Fruit fly (Drosophila melanogaster): ENCODE measurements around the gene sbm.

sbm gene

DNA sequence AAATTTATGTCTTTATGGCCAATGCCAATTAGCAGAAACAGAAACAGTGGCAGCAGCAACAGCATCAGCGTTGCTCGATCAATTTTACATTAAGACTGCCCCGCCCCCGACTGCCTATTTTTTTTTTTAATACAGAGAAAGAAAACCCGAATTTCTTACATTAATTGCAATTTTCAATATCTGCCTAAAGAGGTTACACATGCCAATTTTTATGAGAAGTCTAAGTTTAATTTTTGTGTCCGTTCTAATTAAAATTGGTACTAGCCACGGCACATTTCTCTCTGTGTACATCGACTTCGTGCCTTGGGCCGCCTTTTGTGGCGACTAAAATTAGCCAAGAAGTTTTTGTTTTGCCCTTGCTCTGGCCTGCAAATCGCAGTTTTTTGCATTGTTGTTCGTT is 4.5 kb upstream of the sbm start (continued):
- TF ChIP-seq zfh1 (GFP tag; IDR thresholded peaks at IDR 0.05) (0 out of 3 replicates have a peak, but pooled peaks have one; percentile 26), CG17328 (GFP tag; IDR thresholded peaks at IDR 0.05) (0 out of 2 replicates have a peak, but pooled peaks have one; percentile 24), CG10959 (GFP tag; IDR thresholded peaks at IDR 0.05) (no peak), CG4360 (GFP tag; IDR thresholded peaks at IDR 0.05) (no peak), CG34422 (GFP tag; IDR thresholded peaks at IDR 0.05) (0 out of 3 replicates have a peak, but pooled peaks have one; percentile 9), CG7556 (GFP tag; optimal IDR thresholded peaks at IDR 0.05) (no peak), lmd (GFP tag; IDR thresholded peaks at IDR 0.05) (0 out of 2 replicates have a peak, but pooled peaks have one; percentile 13), CG17361 (GFP tag; IDR thresholded peaks at IDR 0.05) (no peak), Xbp1 (GFP tag; optimal IDR thresholded peaks at IDR 0.05) (peak; percentile 12), hth (optimal IDR thresholded peaks at IDR 0.05) (no peak), CG5180 (GFP tag; optimal IDR thresholded peaks at IDR 0.05) (no peak), Myb (GFP tag; optimal IDR thresholded peaks at IDR 0.05) (no peak)

DNA sequence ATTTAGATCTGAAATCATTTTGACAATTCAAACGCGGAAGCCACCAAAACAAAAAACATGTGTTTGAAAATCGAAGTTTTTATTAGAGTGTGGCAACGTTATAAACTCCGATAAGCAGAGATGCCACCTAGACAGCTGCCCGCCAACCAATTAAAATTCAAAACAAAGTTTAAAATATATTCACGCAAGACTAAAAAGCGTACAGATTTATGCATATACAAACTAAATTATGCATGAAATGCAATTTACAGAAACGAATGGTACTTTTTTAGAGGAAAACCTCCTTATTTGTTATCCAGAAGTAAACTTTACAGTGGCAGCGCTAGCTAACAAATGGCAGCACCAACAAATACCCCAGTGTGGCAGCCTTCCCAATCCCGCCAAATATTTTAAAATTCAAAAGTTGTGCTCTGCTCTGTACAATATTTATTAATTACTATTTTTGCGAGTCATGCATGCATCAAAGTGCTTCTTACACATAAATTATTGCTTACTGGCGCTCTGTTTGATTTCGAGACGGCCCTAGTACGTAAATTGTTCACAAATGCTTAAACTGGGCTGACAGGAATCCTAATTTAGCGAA is 1.3 kb upstream of the sbm start:
- peak; percentile 33 for TF ChIP-seq Abd-B (GFP tag; optimal IDR thresholded peaks at IDR 0.05)
- peak; percentile 34 for TF ChIP-seq pzg (GFP tag; optimal IDR thresholded peaks at IDR 0.05)
- peak; percentile 2 for TF ChIP-seq nmo (GFP tag; optimal IDR thresholded peaks at IDR 0.05)
- TF ChIP-seq Dp (GFP tag; optimal IDR thresholded peaks at IDR 0.05), result peak; percentile 87
- peak; percentile 47 for TF ChIP-seq Sry-δ (GFP tag; optimal IDR thresholded peaks at IDR 0.05)
- TF ChIP-seq z (GFP tag; IDR thresholded peaks at IDR 0.05), result no peak
- no peak for TF ChIP-seq Ets65A (GFP tag)
- no peak for TF ChIP-seq CG3838 (GFP tag; optimal IDR thresholded peaks at IDR 0.05)
- TF ChIP-seq E2f2 (GFP tag; IDR thresholded peaks at IDR 0.05), result peak; percentile 96
- TF ChIP-seq Med (GFP tag), result peak; percentile 67
- TF ChIP-seq CG12942 (GFP tag; optimal IDR thresholded peaks at IDR 0.05), result no peak
- TF ChIP-seq Rfx (GFP tag; IDR thresholded peaks at IDR 0.05), result no peak
- peak; percentile 38 for TF ChIP-seq BEAF-32 (GFP tag; optimal IDR thresholded peaks at IDR 0.05)
- peak; percentile 88 for TF ChIP-seq Sin3A (optimal IDR thresholded peaks at IDR 0.05)
- no peak for TF ChIP-seq Ada2b (GFP tag; IDR thresholded peaks at IDR 0.05)
- TF ChIP-seq hkb (optimal IDR thresholded peaks at IDR 0.05), result peak; percentile 52
- no peak for TF ChIP-seq hkb (GFP tag; IDR thresholded peaks at IDR 0.05)
- TF ChIP-seq CG2116 (GFP tag; optimal IDR thresholded peaks at IDR 0.05), result peak; percentile 44
- no peak for TF ChIP-seq jumu (GFP tag; optimal IDR thresholded peaks at IDR 0.05)
- no peak for TF ChIP-seq Aef1 (GFP tag; IDR thresholded peaks at IDR 0.05)
- no peak for TF ChIP-seq Xbp1 (GFP tag; optimal IDR thresholded peaks at IDR 0.05)
- TF ChIP-seq stwl (tag; optimal IDR thresholded peaks at IDR 0.05), result peak; percentile 6
- TF ChIP-seq phol (tag; optimal IDR thresholded peaks at IDR 0.05), result peak; percentile 4
- peak; percentile 82 for TF ChIP-seq Myb (GFP tag; optimal IDR thresholded peaks at IDR 0.05)
- peak; percentile 14 for TF ChIP-seq Lhr (GFP tag; optimal IDR thresholded peaks at IDR 0.05)
- TF ChIP-seq trem (tag; optimal IDR thresholded peaks at IDR 0.05), result peak; percentile 30
- peak; percentile 1 for TF ChIP-seq CoRest (tag; optimal IDR thresholded peaks at IDR 0.05)
- TF ChIP-seq Dref (GFP tag; IDR thresholded peaks at IDR 0.05), result peak; percentile 62
- peak; percentile 53 for TF ChIP-seq sens (GFP tag)
- TF ChIP-seq crp (GFP tag; optimal IDR thresholded peaks at IDR 0.05), result peak in 1 of 2 experiments; percentile 70
- peak; percentile 30 for TF ChIP-seq CG14710 (tag; optimal IDR thresholded peaks at IDR 0.05)
- no peak for TF ChIP-seq CG14050 (GFP tag; IDR thresholded peaks at IDR 0.05)
- TF ChIP-seq row (GFP tag; IDR thresholded peaks at IDR 0.05), result 0 out of 3 replicates have a peak, but pooled peaks have one; percentile 20
- TF ChIP-seq scrt (GFP tag; optimal IDR thresholded peaks at IDR 0.05), result no peak
